Fruit fly (Drosophila melanogaster) whole organism, adult: ENCODE data around the gene ds.

ENCODE experiments used
- CG11617 ChIP-seq: fragments of 200-800 bp; sonication (Bioruptor generic); optimal IDR thresholded peaks from 2 replicates; lab custom pipeline; 2017; ENCODE audit warnings: mild to moderate bottlenecking, missing biosample characterization, missing genetic modification reagents, missing genetic modification characterization
- CG12768 ChIP-seq: fragments of 200-800 bp; sonication (Bioruptor generic); optimal IDR thresholded peaks from 2 replicates; lab custom pipeline; 2017; ENCODE audit warnings: missing biosample characterization, missing genetic modification characterization, mild to moderate bottlenecking, moderate library complexity, missing genetic modification reagents
- CG14711 ChIP-seq: fragments of 200-800 bp; sonication (Bioruptor generic); optimal IDR thresholded peaks from 2 replicates; lab custom pipeline; 2018; ENCODE audit warnings: missing biosample characterization, mild to moderate bottlenecking, missing genetic modification characterization, moderate library complexity
- CG1620 ChIP-seq: fragments of 200-800 bp; sonication (Bioruptor generic); optimal IDR thresholded peaks from 2 replicates; lab custom pipeline; 2016; ENCODE audit warnings: missing biosample characterization, missing genetic modification characterization
- CG33017 ChIP-seq: fragments of 200-800 bp; sonication (Bioruptor generic); optimal IDR thresholded peaks from 2 replicates; lab custom pipeline; 2018; ENCODE audit warnings: missing biosample characterization, mild to moderate bottlenecking, missing genetic modification characterization, moderate library complexity
- CG5204 ChIP-seq: fragments of 200-800 bp; sonication (Bioruptor generic); optimal IDR thresholded peaks from 2 replicates; lab custom pipeline; 2016; ENCODE audit warnings: missing biosample characterization, missing genetic modification characterization
- CG7045 ChIP-seq: fragments of 200-800 bp; sonication (Bioruptor generic); optimal IDR thresholded peaks from 2 replicates; lab custom pipeline; 2017; ENCODE audit warnings: missing biosample characterization, mild to moderate bottlenecking, missing genetic modification characterization
- CG7101 ChIP-seq: fragments of 200-800 bp; sonication (Bioruptor generic); optimal IDR thresholded peaks from 2 replicates; lab custom pipeline; 2018; ENCODE audit warnings: missing biosample characterization, mild to moderate bottlenecking, missing genetic modification characterization, moderate library complexity
- Clk ChIP-seq: fragments of 200-800 bp; sonication (Bioruptor generic); optimal IDR thresholded peaks from 2 replicates; lab custom pipeline; 2017; ENCODE audit warnings: missing biosample characterization, missing genetic modification characterization
- Crg-1 ChIP-seq: fragments of 200-800 bp; sonication (Bioruptor generic); optimal IDR thresholded peaks from 2 replicates; lab custom pipeline; 2016; ENCODE audit warnings: missing biosample characterization, missing genetic modification characterization
- Hr96 ChIP-seq: fragments of 200-800 bp; sonication (Bioruptor generic); optimal IDR thresholded peaks from 2 replicates; lab custom pipeline; 2016; ENCODE audit warnings: missing biosample characterization, missing genetic modification characterization
- Mnt ChIP-seq: fragments of 200-800 bp; sonication (Bioruptor generic); optimal IDR thresholded peaks from 2 replicates; lab custom pipeline; 2016; ENCODE audit warnings: missing biosample characterization, mild to moderate bottlenecking, missing genetic modification characterization
- bab1 ChIP-seq: fragments of 200-800 bp; sonication (Bioruptor generic); optimal IDR thresholded peaks from 3 replicates; lab custom pipeline; 2019; ENCODE audit warnings: missing biosample characterization, mild to moderate bottlenecking, missing genetic modification characterization, moderate library complexity
- cic ChIP-seq: fragments of 200-800 bp; sonication (Bioruptor generic); optimal IDR thresholded peaks from 2 replicates; lab custom pipeline; 2017; ENCODE audit warnings: missing biosample characterization, mild to moderate bottlenecking, missing genetic modification characterization, moderate library complexity
- cnc ChIP-seq, 2 experiments: fragments of >200 bp; optimal IDR thresholded peaks; 2 replicates each; lab custom pipeline; 2017
- kay ChIP-seq: fragments of 200-800 bp; sonication (Bioruptor generic); peaks from one replicate; lab custom pipeline; 2016; ENCODE audit warnings: missing biosample characterization, missing genetic modification characterization, borderline replicate concordance
- ovo ChIP-seq: fragments of 200-800 bp; sonication (Bioruptor generic); optimal IDR thresholded peaks from 2 replicates; lab custom pipeline; 2016; ENCODE audit warnings: missing biosample characterization, missing genetic modification characterization
- pad ChIP-seq: fragments of 200-800 bp; sonication (Bioruptor generic); optimal IDR thresholded peaks from 3 replicates; lab custom pipeline; 2017; ENCODE audit warnings: missing biosample characterization, missing genetic modification characterization, mild to moderate bottlenecking, moderate library complexity, missing genetic modification reagents
- tj ChIP-seq: fragments of 200-800 bp; sonication (Bioruptor generic); optimal IDR thresholded peaks from 3 replicates; lab custom pipeline; 2017; ENCODE audit warnings: missing biosample characterization, mild to moderate bottlenecking, missing genetic modification characterization, moderate library complexity
- toe ChIP-seq: fragments of 200-800 bp; sonication (Bioruptor generic); optimal IDR thresholded peaks from 2 replicates; lab custom pipeline; 2016; ENCODE audit warnings: missing biosample characterization, missing genetic modification characterization

ds gene

dm6 chr2L:735772-736171 is 21.0 kb upstream of the ds start:
- TF ChIP-seq CG33017 (tag; lab: Kevin White, UChicago) (no peak), ovo (GFP tag; lab: Kevin White, UChicago) (no peak), CG12768 (no peak), cnc (optimal IDR thresholded peaks at IDR 0.05; lab: Kevin White, UChicago) (no peak), bab1 (GFP tag; lab: Kevin White, UChicago) (no peak), CG14711 (tag; lab: Kevin White, UChicago) (no peak), kay (GFP tag; lab: Kevin White, UChicago) (no peak), Crg-1 (GFP tag; lab: Kevin White, UChicago) (no peak), CG7045 (no peak), tj (GFP tag; lab: Kevin White, UChicago) (no peak), CG7101 (tag; lab: Kevin White, UChicago) (no peak), cic (GFP tag; lab: Kevin White, UChicago) (no peak), Hr96 (GFP tag; lab: Kevin White, UChicago) (no peak), Mnt (GFP tag; lab: Kevin White, UChicago) (no peak), toe (GFP tag; lab: Kevin White, UChicago) (no peak), CG5204 (GFP tag; lab: Kevin White, UChicago) (no peak), Clk (GFP tag; lab: Kevin White, UChicago) (no peak), CG1620 (GFP tag; lab: Kevin White, UChicago) (no peak), pad (GFP tag; lab: Kevin White, UChicago) (no peak)

dm6 chr2L:734120-734519 is 19.3 kb upstream of the ds start:
- TF ChIP-seq kay (GFP tag; lab: Kevin White, UChicago): no peak
- TF ChIP-seq CG5204 (GFP tag; lab: Kevin White, UChicago): no peak
- TF ChIP-seq cic (GFP tag; lab: Kevin White, UChicago): no peak
- TF ChIP-seq CG33017 (tag; lab: Kevin White, UChicago): no peak
- TF ChIP-seq CG7045: no peak
- TF ChIP-seq bab1 (GFP tag; lab: Kevin White, UChicago): no peak
- TF ChIP-seq Mnt (GFP tag; lab: Kevin White, UChicago): no peak
- no peak for TF ChIP-seq ovo (GFP tag; lab: Kevin White, UChicago)
- no peak for TF ChIP-seq CG7101 (tag; lab: Kevin White, UChicago)
- TF ChIP-seq tj (GFP tag; lab: Kevin White, UChicago): no peak
- TF ChIP-seq CG14711 (tag; lab: Kevin White, UChicago): no peak
- no peak for TF ChIP-seq CG12768
- TF ChIP-seq Hr96 (GFP tag; lab: Kevin White, UChicago): no peak
- TF ChIP-seq toe (GFP tag; lab: Kevin White, UChicago): no peak
- no peak for TF ChIP-seq Clk (GFP tag; lab: Kevin White, UChicago)

dm6 chr2L:732105-732504 is 17.3 kb upstream of the ds start:
- TF ChIP-seq CG33017 (tag; lab: Kevin White, UChicago) (no peak), cnc (optimal IDR thresholded peaks at IDR 0.05; lab: Kevin White, UChicago) (no peak), bab1 (GFP tag; lab: Kevin White, UChicago) (no peak), CG7101 (tag; lab: Kevin White, UChicago) (no peak), Mnt (GFP tag; lab: Kevin White, UChicago) (no peak), toe (GFP tag; lab: Kevin White, UChicago) (no peak), Clk (GFP tag; lab: Kevin White, UChicago) (no peak), cic (GFP tag; lab: Kevin White, UChicago) (no peak), pad (GFP tag; lab: Kevin White, UChicago) (no peak), kay (GFP tag; lab: Kevin White, UChicago) (no peak), tj (GFP tag; lab: Kevin White, UChicago) (no peak), CG7045 (no peak), ovo (GFP tag; lab: Kevin White, UChicago) (no peak), CG5204 (GFP tag; lab: Kevin White, UChicago) (no peak)

dm6 chr2L:728062-728461 is 13.3 kb upstream of the ds start, which contains the start of gene Hsp60B:
Gene Hsp60B, plus strand, starts transcription at chr2L:728362.
- no peak for TF ChIP-seq CG14711 (tag; lab: Kevin White, UChicago)
- TF ChIP-seq CG7045: no peak
- no peak for TF ChIP-seq bab1 (GFP tag; lab: Kevin White, UChicago)
- no peak for TF ChIP-seq Clk (GFP tag; lab: Kevin White, UChicago)
- no peak for TF ChIP-seq Hr96 (GFP tag; lab: Kevin White, UChicago)
- TF ChIP-seq CG1620 (GFP tag; lab: Kevin White, UChicago): no peak
- no peak for TF ChIP-seq Mnt (GFP tag; lab: Kevin White, UChicago)
- no peak for TF ChIP-seq kay (GFP tag; lab: Kevin White, UChicago)
- TF ChIP-seq pad (GFP tag; lab: Kevin White, UChicago): no peak
- no peak for TF ChIP-seq cnc (optimal IDR thresholded peaks at IDR 0.05; lab: Kevin White, UChicago)
- TF ChIP-seq toe (GFP tag; lab: Kevin White, UChicago): no peak
- no peak for TF ChIP-seq tj (GFP tag; lab: Kevin White, UChicago)
- TF ChIP-seq CG12768: no peak

dm6 chr2L:724746-725145 is 10.0 kb upstream of the ds start:
- no peak for TF ChIP-seq cnc (optimal IDR thresholded peaks at IDR 0.05; lab: Kevin White, UChicago)
- no peak for TF ChIP-seq cic (GFP tag; lab: Kevin White, UChicago)
- TF ChIP-seq CG7101 (tag; lab: Kevin White, UChicago): no peak
- no peak for TF ChIP-seq Mnt (GFP tag; lab: Kevin White, UChicago)
- TF ChIP-seq ovo (GFP tag; lab: Kevin White, UChicago): no peak
- TF ChIP-seq toe (GFP tag; lab: Kevin White, UChicago): no peak
- no peak for TF ChIP-seq CG1620 (GFP tag; lab: Kevin White, UChicago)
- no peak for TF ChIP-seq CG12768
- no peak for TF ChIP-seq CG11617 (GFP tag; lab: Kevin White, UChicago)
- TF ChIP-seq tj (GFP tag; lab: Kevin White, UChicago): no peak
- no peak for TF ChIP-seq CG7045
- no peak for TF ChIP-seq Crg-1 (GFP tag; lab: Kevin White, UChicago)
- TF ChIP-seq bab1 (GFP tag; lab: Kevin White, UChicago): no peak
- TF ChIP-seq Hr96 (GFP tag; lab: Kevin White, UChicago): no peak
- no peak for TF ChIP-seq CG5204 (GFP tag; lab: Kevin White, UChicago)
